Fruit fly (Drosophila melanogaster) whole organism, adult: Measurements from ENCODE around the gene cry.

Source experiments
- CG11617 ChIP-seq: fragments of 200-800 bp; sonication (Bioruptor generic); optimal IDR thresholded peaks from 2 replicates; lab custom pipeline; 2017; ENCODE audit warnings: mild to moderate bottlenecking, missing biosample characterization, missing genetic modification reagents, missing genetic modification characterization
- CG12768 ChIP-seq: fragments of 200-800 bp; sonication (Bioruptor generic); optimal IDR thresholded peaks from 2 replicates; lab custom pipeline; 2017; ENCODE audit warnings: missing biosample characterization, missing genetic modification characterization, mild to moderate bottlenecking, moderate library complexity, missing genetic modification reagents
- CG14711 ChIP-seq: fragments of 200-800 bp; sonication (Bioruptor generic); optimal IDR thresholded peaks from 2 replicates; lab custom pipeline; 2018; ENCODE audit warnings: missing biosample characterization, mild to moderate bottlenecking, missing genetic modification characterization, moderate library complexity
- CG1620 ChIP-seq: fragments of 200-800 bp; sonication (Bioruptor generic); optimal IDR thresholded peaks from 2 replicates; lab custom pipeline; 2016; ENCODE audit warnings: missing biosample characterization, missing genetic modification characterization
- CG33017 ChIP-seq: fragments of 200-800 bp; sonication (Bioruptor generic); optimal IDR thresholded peaks from 2 replicates; lab custom pipeline; 2018; ENCODE audit warnings: missing biosample characterization, mild to moderate bottlenecking, missing genetic modification characterization, moderate library complexity
- CG5204 ChIP-seq: fragments of 200-800 bp; sonication (Bioruptor generic); optimal IDR thresholded peaks from 2 replicates; lab custom pipeline; 2016; ENCODE audit warnings: missing biosample characterization, missing genetic modification characterization
- CG7045 ChIP-seq: fragments of 200-800 bp; sonication (Bioruptor generic); optimal IDR thresholded peaks from 2 replicates; lab custom pipeline; 2017; ENCODE audit warnings: missing biosample characterization, mild to moderate bottlenecking, missing genetic modification characterization
- CG7101 ChIP-seq: fragments of 200-800 bp; sonication (Bioruptor generic); optimal IDR thresholded peaks from 2 replicates; lab custom pipeline; 2018; ENCODE audit warnings: missing biosample characterization, mild to moderate bottlenecking, missing genetic modification characterization, moderate library complexity
- Clk ChIP-seq: fragments of 200-800 bp; sonication (Bioruptor generic); optimal IDR thresholded peaks from 2 replicates; lab custom pipeline; 2017; ENCODE audit warnings: missing biosample characterization, missing genetic modification characterization
- Crg-1 ChIP-seq: fragments of 200-800 bp; sonication (Bioruptor generic); optimal IDR thresholded peaks from 2 replicates; lab custom pipeline; 2016; ENCODE audit warnings: missing biosample characterization, missing genetic modification characterization
- Hr96 ChIP-seq: fragments of 200-800 bp; sonication (Bioruptor generic); optimal IDR thresholded peaks from 2 replicates; lab custom pipeline; 2016; ENCODE audit warnings: missing biosample characterization, missing genetic modification characterization
- Mnt ChIP-seq: fragments of 200-800 bp; sonication (Bioruptor generic); optimal IDR thresholded peaks from 2 replicates; lab custom pipeline; 2016; ENCODE audit warnings: missing biosample characterization, mild to moderate bottlenecking, missing genetic modification characterization
- bab1 ChIP-seq: fragments of 200-800 bp; sonication (Bioruptor generic); optimal IDR thresholded peaks from 3 replicates; lab custom pipeline; 2019; ENCODE audit warnings: missing biosample characterization, mild to moderate bottlenecking, missing genetic modification characterization, moderate library complexity
- cic ChIP-seq: fragments of 200-800 bp; sonication (Bioruptor generic); optimal IDR thresholded peaks from 2 replicates; lab custom pipeline; 2017; ENCODE audit warnings: missing biosample characterization, mild to moderate bottlenecking, missing genetic modification characterization, moderate library complexity
- cnc ChIP-seq, 2 experiments: fragments of >200 bp; optimal IDR thresholded peaks; 2 replicates each; lab custom pipeline; 2017
- kay ChIP-seq: fragments of 200-800 bp; sonication (Bioruptor generic); peaks from one replicate; lab custom pipeline; 2016; ENCODE audit warnings: missing biosample characterization, missing genetic modification characterization, borderline replicate concordance
- ovo ChIP-seq: fragments of 200-800 bp; sonication (Bioruptor generic); optimal IDR thresholded peaks from 2 replicates; lab custom pipeline; 2016; ENCODE audit warnings: missing biosample characterization, missing genetic modification characterization
- pad ChIP-seq: fragments of 200-800 bp; sonication (Bioruptor generic); optimal IDR thresholded peaks from 3 replicates; lab custom pipeline; 2017; ENCODE audit warnings: missing biosample characterization, missing genetic modification characterization, mild to moderate bottlenecking, moderate library complexity, missing genetic modification reagents
- tj ChIP-seq: fragments of 200-800 bp; sonication (Bioruptor generic); optimal IDR thresholded peaks from 3 replicates; lab custom pipeline; 2017; ENCODE audit warnings: missing biosample characterization, mild to moderate bottlenecking, missing genetic modification characterization, moderate library complexity
- toe ChIP-seq: fragments of 200-800 bp; sonication (Bioruptor generic); optimal IDR thresholded peaks from 2 replicates; lab custom pipeline; 2016; ENCODE audit warnings: missing biosample characterization, missing genetic modification characterization

cry gene

DNA sequence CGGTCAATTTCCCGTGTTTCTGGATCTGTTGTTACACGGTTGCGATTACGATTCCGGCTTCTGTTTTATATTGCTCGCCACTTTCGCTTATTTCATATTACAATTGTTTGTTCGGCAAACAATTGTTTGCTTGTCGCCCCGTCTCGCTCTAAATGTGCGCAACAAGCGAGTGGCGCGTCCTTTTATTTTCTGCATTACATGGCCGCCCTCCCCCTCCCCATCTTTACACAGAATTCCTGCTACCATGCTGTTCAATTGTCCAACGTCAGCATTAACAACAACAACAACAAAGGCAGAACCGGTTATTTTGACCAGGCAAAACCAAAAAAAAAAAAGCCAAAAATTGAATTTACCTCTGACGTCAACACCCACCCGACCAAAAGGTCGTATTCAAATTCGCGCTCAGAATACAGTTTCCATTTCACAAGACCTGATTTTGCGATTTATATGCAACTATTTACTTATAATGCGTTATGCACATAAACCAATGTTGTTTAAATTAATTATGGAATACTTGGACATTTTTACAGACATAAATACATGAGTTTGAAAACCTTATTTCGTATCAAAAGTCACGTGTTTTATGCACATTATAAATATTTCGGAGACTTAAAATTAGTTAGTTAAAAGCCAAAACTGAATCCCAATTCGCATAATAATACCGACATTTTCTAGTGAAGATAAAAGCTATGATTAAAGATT, 45.7 kb upstream of the cry start:
- TF ChIP-seq tj (peak; percentile 79), ovo (GFP tag; lab: Kevin White, UChicago) (no peak)

dm6 chr3R:19167521-19167920, 44.4 kb upstream of the cry start:
- TF ChIP-seq CG14711 (tag; lab: Kevin White, UChicago): peak; percentile 31
- no peak for TF ChIP-seq toe
- TF ChIP-seq tj: peak; percentile 100

DNA sequence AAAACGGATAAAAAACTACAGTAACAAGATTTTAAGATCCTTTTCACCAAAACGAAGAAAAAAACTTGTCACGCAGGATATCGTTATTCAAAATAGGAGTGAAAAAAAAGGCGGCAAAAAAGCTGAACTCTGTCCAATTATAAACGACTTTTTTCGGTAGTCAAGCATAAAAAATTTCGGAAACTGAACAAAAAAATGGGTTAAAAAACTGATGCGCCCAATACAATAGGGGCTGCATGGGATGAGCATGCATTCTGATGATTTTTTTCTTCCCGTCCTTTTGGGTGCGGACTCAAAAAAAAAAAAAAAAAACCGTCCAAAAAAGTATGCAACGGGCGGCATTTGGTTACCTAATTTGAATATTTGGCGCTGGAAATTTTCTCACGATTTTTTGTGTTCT, 37.4 kb upstream of the cry start:
- TF ChIP-seq toe: no peak
- TF ChIP-seq CG5204: no peak
- no peak for TF ChIP-seq tj
- no peak for TF ChIP-seq Crg-1
- no peak for TF ChIP-seq Mnt
- no peak for TF ChIP-seq Clk (GFP tag; lab: Kevin White, UChicago)
- no peak for TF ChIP-seq CG7101 (tag; lab: Kevin White, UChicago)
- no peak for TF ChIP-seq bab1
- no peak for TF ChIP-seq Hr96 (GFP tag; lab: Kevin White, UChicago)
- TF ChIP-seq CG14711 (tag; lab: Kevin White, UChicago): no peak

dm6 chr3R:19176700-19177099, 35.3 kb upstream of the cry start, which contains the start of gene CG14282:
Gene CG14282 (plus strand): TSS chr3R:19177000.
- TF ChIP-seq cic: no peak
- TF ChIP-seq ovo (GFP tag; lab: Kevin White, UChicago): no peak
- no peak for TF ChIP-seq Crg-1
- no peak for TF ChIP-seq Clk (GFP tag; lab: Kevin White, UChicago)
- TF ChIP-seq toe: no peak
- no peak for TF ChIP-seq CG5204
- no peak for TF ChIP-seq Hr96 (GFP tag; lab: Kevin White, UChicago)
- TF ChIP-seq CG1620 (GFP tag; lab: Kevin White, UChicago): no peak
- no peak for TF ChIP-seq CG7101 (tag; lab: Kevin White, UChicago)

- TF ChIP-seq cnc (optimal IDR thresholded peaks at IDR 0.05; lab: Kevin White, UChicago): no peak
- TF ChIP-seq CG11617 (GFP tag; lab: Kevin White, UChicago): no peak
- peak; percentile 24 for TF ChIP-seq bab1
- TF ChIP-seq toe: no peak
- no peak for TF ChIP-seq ovo (GFP tag; lab: Kevin White, UChicago)
- peak; percentile 53 for TF ChIP-seq kay (GFP tag; lab: Kevin White, UChicago)
- TF ChIP-seq CG7101 (tag; lab: Kevin White, UChicago): peak; percentile 16
- no peak for TF ChIP-seq CG14711 (tag; lab: Kevin White, UChicago)
- TF ChIP-seq CG5204: no peak
- no peak for TF ChIP-seq Mnt
- TF ChIP-seq CG7045 (GFP tag; lab: Kevin White, UChicago): no peak
- TF ChIP-seq CG1620 (GFP tag; lab: Kevin White, UChicago): no peak
- no peak for TF ChIP-seq CG33017 (tag; lab: Kevin White, UChicago)
- TF ChIP-seq tj: peak; percentile 82
- no peak for TF ChIP-seq Clk (GFP tag; lab: Kevin White, UChicago)
- peak; percentile 41 for TF ChIP-seq Crg-1
- no peak for TF ChIP-seq pad
- no peak for TF ChIP-seq cic
- TF ChIP-seq Hr96 (GFP tag; lab: Kevin White, UChicago): peak; percentile 20
- TF ChIP-seq CG12768: no peak
These were observed 31.6 kb upstream of the cry start, which contains the start of the genes CG5555 and myd for dm6 chr3R:19180263-19180893. Gene CG5555 (minus strand): TSS chr3R:19180538. Gene myd (plus strand): TSS chr3R:19180659.

DNA sequence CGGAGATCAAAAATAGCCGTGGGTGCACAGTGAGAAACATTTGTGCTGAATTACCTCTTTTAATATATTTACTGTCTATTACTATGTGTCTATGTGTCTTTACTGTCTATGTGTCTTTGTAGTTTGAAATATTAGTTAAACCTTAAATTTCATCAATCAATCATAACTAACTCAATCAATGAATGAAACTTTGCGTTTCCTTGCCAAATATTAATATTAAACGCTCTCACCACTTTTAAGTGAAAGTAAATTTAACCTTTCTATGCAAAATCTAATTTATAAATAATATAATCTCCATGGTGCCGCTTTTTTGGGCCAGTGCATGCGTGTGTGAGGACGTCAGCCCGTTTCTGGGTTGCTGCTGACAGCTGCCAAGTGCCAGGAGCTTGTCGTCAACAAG, 30.7 kb upstream of the cry start:
- TF ChIP-seq Hr96 (GFP tag; lab: Kevin White, UChicago): no peak
- peak; percentile 18 for TF ChIP-seq CG5204

- TF ChIP-seq CG11617 (GFP tag; lab: Kevin White, UChicago) (no peak), CG7101 (tag; lab: Kevin White, UChicago) (no peak), CG1620 (GFP tag; lab: Kevin White, UChicago) (no peak), CG12768 (no peak), CG33017 (tag; lab: Kevin White, UChicago) (no peak), CG14711 (tag; lab: Kevin White, UChicago) (no peak), Mnt (no peak)
These were observed 29.1 kb upstream of the cry start for dm6 chr3R:19182848-19183247.

DNA sequence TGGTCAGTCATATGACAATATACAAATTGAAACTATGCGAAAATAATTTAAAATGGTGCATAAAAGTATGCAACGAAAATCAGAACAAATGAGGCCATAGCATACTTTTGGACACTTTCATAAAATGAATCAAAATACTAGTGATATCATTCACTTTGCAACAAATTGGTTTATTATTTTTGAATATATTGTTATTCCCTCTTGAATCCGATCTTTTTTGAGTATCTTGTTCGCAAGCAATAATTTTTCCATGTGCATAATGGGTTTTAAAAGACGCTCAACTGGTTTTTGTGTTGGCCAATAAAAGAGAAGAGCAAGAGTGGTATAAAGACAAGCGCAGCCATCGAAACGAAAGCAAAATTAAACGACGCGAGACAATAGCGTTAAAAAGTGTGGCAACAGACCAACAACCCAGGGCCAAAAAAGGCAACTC, 24.2 kb upstream of the cry start:
- TF ChIP-seq CG5204 (no peak), CG33017 (tag; lab: Kevin White, UChicago) (no peak), CG7101 (tag; lab: Kevin White, UChicago) (no peak), toe (no peak), CG14711 (tag; lab: Kevin White, UChicago) (no peak), Hr96 (GFP tag; lab: Kevin White, UChicago) (no peak), kay (GFP tag; lab: Kevin White, UChicago) (no peak)
